Fruit fly (Drosophila melanogaster) whole organism, wandering third instar larva: ENCODE results near the gene CG2681.

ENCODE experiments used
- Abd-B ChIP-seq: fragments of >200 bp; optimal IDR thresholded peaks from 2 replicates; lab custom pipeline; 2017; ENCODE audit warnings: missing biosample characterization, missing genetic modification characterization
- CG32264 ChIP-seq: fragments of 200-800 bp; sonication (Bioruptor generic); optimal IDR thresholded peaks from 2 replicates; lab custom pipeline; 2016; ENCODE audit warnings: missing biosample characterization, missing genetic modification characterization
- CG9705 ChIP-seq: fragments of 200-800 bp; sonication (Bioruptor generic); optimal IDR thresholded peaks from 2 replicates; lab custom pipeline; 2018; ENCODE audit warnings: missing biosample characterization, mild to moderate bottlenecking, missing genetic modification characterization
- Dfd ChIP-seq: fragments of >200 bp; optimal IDR thresholded peaks from 2 replicates; lab custom pipeline; 2017; ENCODE audit warnings: missing biosample characterization, missing genetic modification characterization
- Dif ChIP-seq: fragments of 200-275, 200-300 bp; sonication (Bioruptor generic); optimal IDR thresholded peaks from 2 replicates; lab custom pipeline; 2018; ENCODE audit warnings: missing biosample characterization, missing genetic modification characterization; ENCODE audit not compliant: partially characterized antibody
- GATAd ChIP-seq: sonication (Bioruptor generic); optimal IDR thresholded peaks from 2 replicates; lab custom pipeline; 2016; ENCODE audit warnings: missing biosample characterization, missing genetic modification characterization
- HLH106 ChIP-seq: fragments of 200-800 bp; optimal IDR thresholded peaks from 3 replicates; lab custom pipeline; 2019; ENCODE audit warnings: missing biosample characterization, mild to moderate bottlenecking, missing genetic modification characterization, moderate library complexity
- Hnf4 ChIP-seq: fragments of 200-800 bp; sonication (Bioruptor generic); optimal IDR thresholded peaks from 2 replicates; lab custom pipeline; 2016; ENCODE audit warnings: missing biosample characterization, mild to moderate bottlenecking, missing genetic modification characterization
- Hr78 ChIP-seq: fragments of >200 bp; optimal IDR thresholded peaks from 2 replicates; lab custom pipeline; 2017; ENCODE audit warnings: missing biosample characterization, missing genetic modification characterization
- Hr83 ChIP-seq: fragments of 200-300 bp; sonication (Bioruptor generic); optimal IDR thresholded peaks from 2 replicates; lab custom pipeline; 2016; ENCODE audit warnings: missing biosample characterization, mild to moderate bottlenecking, missing genetic modification characterization, moderate library complexity; ENCODE audit not compliant: poor library complexity, severe bottlenecking
- Jra ChIP-seq: sonication (Bioruptor generic); optimal IDR thresholded peaks from 2 replicates; lab custom pipeline; 2016; ENCODE audit warnings: missing biosample characterization, missing genetic modification characterization
- Mio ChIP-seq: sonication (Bioruptor generic); optimal IDR thresholded peaks from 2 replicates; lab custom pipeline; 2016; ENCODE audit warnings: missing biosample characterization, missing genetic modification characterization
- Myc ChIP-seq: fragments of >200 bp; optimal IDR thresholded peaks from 2 replicates; lab custom pipeline; 2017
- N ChIP-seq: fragments of >200 bp; optimal IDR thresholded peaks from 2 replicates; lab custom pipeline; 2018; ENCODE audit warnings: missing biosample characterization, missing external identifiers, missing genetic modification characterization
- OdsH ChIP-seq: fragments of 200-800 bp; sonication (Bioruptor generic); optimal IDR thresholded peaks from 2 replicates; lab custom pipeline; 2016; ENCODE audit warnings: missing biosample characterization, mild to moderate bottlenecking, missing genetic modification characterization
- Rel ChIP-seq, 2 experiments: fragments of 200-800 bp; sonication (Bioruptor generic) in 1 of 2; optimal IDR thresholded peaks; 2 replicates in 1 of 2; 3 replicates in 1 of 2; lab custom pipeline; 2016 to 2019; ENCODE audit warnings: mild to moderate bottlenecking in 2 of 2, missing biosample characterization in 2 of 2, missing genetic modification characterization in 2 of 2, moderate library complexity in 1 of 2
- Vsx2 ChIP-seq: fragments of 200-300, 225-300 bp; sonication (Bioruptor generic); optimal IDR thresholded peaks from 2 replicates; lab custom pipeline; 2018; ENCODE audit warnings: missing biosample characterization, missing genetic modification characterization; ENCODE audit not compliant: partially characterized antibody
- br ChIP-seq: fragments of 200-800 bp; sonication (Bioruptor generic); optimal IDR thresholded peaks from 2 replicates; lab custom pipeline; 2016; ENCODE audit warnings: missing biosample characterization, missing genetic modification characterization
- brk ChIP-seq: fragments of 200-800 bp; sonication (Bioruptor generic); optimal IDR thresholded peaks from 2 replicates; lab custom pipeline; 2016; ENCODE audit warnings: missing biosample characterization, mild to moderate bottlenecking, missing genetic modification characterization
- dl ChIP-seq, 2 experiments: fragments of 175-275, 200-275 bp in 1 of 2; fragments of 200-275 bp in 1 of 2; sonication (Bioruptor generic); optimal IDR thresholded peaks; lab custom pipeline; 2018; ENCODE audit warnings: mild to moderate bottlenecking in 2 of 2, missing biosample characterization in 2 of 2, missing genetic modification characterization in 2 of 2, moderate library complexity in 2 of 2; ENCODE audit not compliant: partially characterized antibody in 2 of 2, insufficient read depth in 1 of 2
- dmrt93B ChIP-seq: fragments of 200-800 bp; sonication (Bioruptor generic); optimal IDR thresholded peaks from 2 replicates; lab custom pipeline; 2018; ENCODE audit warnings: missing biosample characterization, mild to moderate bottlenecking, missing genetic modification characterization
- dsf ChIP-seq: sonication (Bioruptor generic); optimal IDR thresholded peaks from 2 replicates; lab custom pipeline; 2016; ENCODE audit warnings: missing biosample characterization, missing genetic modification characterization, borderline replicate concordance
- ey ChIP-seq: fragments of 200-800 bp; sonication (Bioruptor generic); optimal IDR thresholded peaks from 2 replicates; lab custom pipeline; 2016; ENCODE audit warnings: missing biosample characterization, missing genetic modification characterization
- foxo ChIP-seq, 2 experiments: fragments of 200-800 bp; sonication (Bioruptor generic); optimal IDR thresholded peaks; 2 replicates in 1 of 2; 3 replicates in 1 of 2; lab custom pipeline; 2016 to 2017; ENCODE audit warnings: missing biosample characterization in 2 of 2, missing genetic modification characterization in 2 of 2
- fru ChIP-seq: fragments of 200-800 bp; sonication (Bioruptor generic); optimal IDR thresholded peaks from 3 replicates; lab custom pipeline; 2016; ENCODE audit warnings: missing biosample characterization, mild to moderate bottlenecking, missing genetic modification characterization
- h ChIP-seq: fragments of 200-800 bp; sonication (Bioruptor generic); optimal IDR thresholded peaks from 3 replicates; lab custom pipeline; 2016; ENCODE audit warnings: missing biosample characterization, mild to moderate bottlenecking, missing genetic modification characterization
- lola ChIP-seq: fragments of >200 bp; optimal IDR thresholded peaks from 2 replicates; lab custom pipeline; 2017; ENCODE audit warnings: missing biosample characterization, missing genetic modification characterization
- pan ChIP-seq: fragments of >200 bp; optimal IDR thresholded peaks from 2 replicates; lab custom pipeline; 2017
- psq ChIP-seq: fragments of 200-800 bp; sonication (Bioruptor generic); optimal IDR thresholded peaks from 3 replicates; lab custom pipeline; 2017; ENCODE audit warnings: missing biosample characterization, mild to moderate bottlenecking, missing genetic modification characterization, moderate library complexity
- rgr ChIP-seq: fragments of 200-800 bp; sonication (Bioruptor generic); optimal IDR thresholded peaks from 3 replicates; lab custom pipeline; 2016; ENCODE audit warnings: missing biosample characterization, mild to moderate bottlenecking, missing genetic modification characterization
- sage ChIP-seq: fragments of 200-800 bp; sonication (Bioruptor generic); optimal IDR thresholded peaks from 2 replicates; lab custom pipeline; 2016; ENCODE audit warnings: missing biosample characterization, mild to moderate bottlenecking, missing genetic modification characterization
- sv ChIP-seq: fragments of 200-800 bp; sonication (Bioruptor generic); optimal IDR thresholded peaks from 3 replicates; lab custom pipeline; 2016; ENCODE audit warnings: missing biosample characterization, missing genetic modification characterization
- tai ChIP-seq: sonication (Bioruptor generic); optimal IDR thresholded peaks from 2 replicates; lab custom pipeline; 2016; ENCODE audit warnings: missing biosample characterization, missing genetic modification characterization
- usp ChIP-seq: fragments of >200 bp; optimal IDR thresholded peaks from 2 replicates; lab custom pipeline; 2017; ENCODE audit warnings: missing biosample characterization, missing genetic modification characterization
- woc ChIP-seq: sonication (Bioruptor generic); optimal IDR thresholded peaks from 2 replicates; lab custom pipeline; 2016; ENCODE audit warnings: missing biosample characterization, mild to moderate bottlenecking, missing genetic modification characterization

The CG2681 gene

dm6 chrX:2740084-2740483 lies 31.6 kb downstream of the CG2681 start, which contains the start of gene kirre:
kirre (plus strand) TSS chrX:2740384.
- no peak for TF ChIP-seq Dif (GFP tag; lab: Kevin White, UChicago)
- no peak for TF ChIP-seq dl (GFP tag; optimal IDR thresholded peaks at IDR 0.05; lab: Kevin White, UChicago; ENCODE audit: insufficient read depth in 1 of 2, partially characterized antibody in 2 of 2)
- no peak for TF ChIP-seq sv (GFP tag; lab: Kevin White, UChicago)
- TF ChIP-seq psq = no peak
- no peak for TF ChIP-seq Jra (GFP tag; lab: Kevin White, UChicago)
- no peak for TF ChIP-seq Hr83 (GFP tag; lab: Kevin White, UChicago)
- no peak for TF ChIP-seq usp (GFP tag; lab: Kevin White, UChicago)
- TF ChIP-seq OdsH (GFP tag; lab: Kevin White, UChicago) = no peak
- no peak for TF ChIP-seq sage (GFP tag; lab: Kevin White, UChicago)
- TF ChIP-seq h (GFP tag; lab: Kevin White, UChicago) = no peak
- TF ChIP-seq woc = no peak
- no peak for TF ChIP-seq Abd-B (GFP tag; lab: Kevin White, UChicago)
- no peak for TF ChIP-seq dsf (GFP tag; lab: Kevin White, UChicago)
- no peak for TF ChIP-seq lola (GFP tag; lab: Kevin White, UChicago)
- TF ChIP-seq Hr78 = no peak
- TF ChIP-seq N (GFP tag; lab: Kevin White, UChicago) = no peak

- TF ChIP-seq tai (GFP tag; lab: Kevin White, UChicago) (no peak), Jra (GFP tag; lab: Kevin White, UChicago) (no peak), ey (GFP tag; lab: Kevin White, UChicago) (no peak), sv (GFP tag; lab: Kevin White, UChicago) (no peak), br (GFP tag; lab: Kevin White, UChicago) (no peak), h (GFP tag; lab: Kevin White, UChicago) (no peak), usp (GFP tag; lab: Kevin White, UChicago) (no peak), Abd-B (GFP tag; lab: Kevin White, UChicago) (no peak), Vsx2 (no peak), lola (GFP tag; lab: Kevin White, UChicago) (no peak), Myc (lab: Kevin White, UChicago) (no peak), N (GFP tag; lab: Kevin White, UChicago) (no peak), Mio (no peak), Hr78 (no peak), dmrt93B (no peak), pan (lab: Kevin White, UChicago) (no peak), dsf (GFP tag; lab: Kevin White, UChicago) (no peak), woc (no peak), GATAd (GFP tag; lab: Kevin White, UChicago) (no peak)
- TF ChIP-seq, all 38 proteins: peak for 0
These were observed 33.6 kb downstream of the CG2681 start for dm6 chrX:2742067-2742466.

dm6 chrX:2743020-2743419 lies 34.5 kb downstream of the CG2681 start:
- TF ChIP-seq dmrt93B (no peak), rgr (GFP tag; lab: Kevin White, UChicago) (peak; percentile 70), CG32264 (GFP tag; lab: Kevin White, UChicago) (no peak), fru (GFP tag; lab: Kevin White, UChicago) (peak; percentile 55), Rel (GFP tag; optimal IDR thresholded peaks at IDR 0.05; lab: Kevin White, UChicago) (no peak), Rel (tag; optimal IDR thresholded peaks at IDR 0.05; lab: Kevin White, UChicago) (no peak), usp (GFP tag; lab: Kevin White, UChicago) (no peak), Dfd (no peak), Hr83 (GFP tag; lab: Kevin White, UChicago) (no peak), h (GFP tag; lab: Kevin White, UChicago) (peak; percentile 72), psq (peak; percentile 31), Hr78 (no peak), brk (GFP tag; lab: Kevin White, UChicago) (no peak), ey (GFP tag; lab: Kevin White, UChicago) (peak; percentile 56), Hnf4 (no peak), HLH106 (tag; lab: Kevin White, UChicago) (no peak), N (GFP tag; lab: Kevin White, UChicago) (no peak), foxo (GFP tag; optimal IDR thresholded peaks at IDR 0.05; lab: Kevin White, UChicago) (peak in 1 of 2 experiments; percentile 75), sv (GFP tag; lab: Kevin White, UChicago) (peak; percentile 62), sage (GFP tag; lab: Kevin White, UChicago) (no peak), OdsH (GFP tag; lab: Kevin White, UChicago) (peak; percentile 54), br (GFP tag; lab: Kevin White, UChicago) (peak; percentile 54), pan (lab: Kevin White, UChicago) (no peak), Dif (GFP tag; lab: Kevin White, UChicago) (no peak), tai (GFP tag; lab: Kevin White, UChicago) (no peak), CG9705 (no peak)
